Fruit fly (Drosophila melanogaster) whole organism, adult: ENCODE measurements around the gene Nf1.

Experiments
- CG12768 ChIP-seq: fragments of 200-800 bp; sonication (Bioruptor generic); optimal IDR thresholded peaks from 2 replicates; lab custom pipeline; 2017; ENCODE audit warnings: missing biosample characterization, missing genetic modification characterization, mild to moderate bottlenecking, moderate library complexity, missing genetic modification reagents
- CG14711 ChIP-seq: fragments of 200-800 bp; sonication (Bioruptor generic); optimal IDR thresholded peaks from 2 replicates; lab custom pipeline; 2018; ENCODE audit warnings: missing biosample characterization, mild to moderate bottlenecking, missing genetic modification characterization, moderate library complexity
- CG1620 ChIP-seq: fragments of 200-800 bp; sonication (Bioruptor generic); optimal IDR thresholded peaks from 2 replicates; lab custom pipeline; 2016; ENCODE audit warnings: missing biosample characterization, missing genetic modification characterization
- CG5204 ChIP-seq: fragments of 200-800 bp; sonication (Bioruptor generic); optimal IDR thresholded peaks from 2 replicates; lab custom pipeline; 2016; ENCODE audit warnings: missing biosample characterization, missing genetic modification characterization
- CG7101 ChIP-seq: fragments of 200-800 bp; sonication (Bioruptor generic); optimal IDR thresholded peaks from 2 replicates; lab custom pipeline; 2018; ENCODE audit warnings: missing biosample characterization, mild to moderate bottlenecking, missing genetic modification characterization, moderate library complexity
- Clk ChIP-seq: fragments of 200-800 bp; sonication (Bioruptor generic); optimal IDR thresholded peaks from 2 replicates; lab custom pipeline; 2017; ENCODE audit warnings: missing biosample characterization, missing genetic modification characterization
- bab1 ChIP-seq: fragments of 200-800 bp; sonication (Bioruptor generic); optimal IDR thresholded peaks from 3 replicates; lab custom pipeline; 2019; ENCODE audit warnings: missing biosample characterization, mild to moderate bottlenecking, missing genetic modification characterization, moderate library complexity
- kay ChIP-seq: fragments of 200-800 bp; sonication (Bioruptor generic); peaks from one replicate; lab custom pipeline; 2016; ENCODE audit warnings: missing biosample characterization, missing genetic modification characterization, borderline replicate concordance
- ovo ChIP-seq: fragments of 200-800 bp; sonication (Bioruptor generic); optimal IDR thresholded peaks from 2 replicates; lab custom pipeline; 2016; ENCODE audit warnings: missing biosample characterization, missing genetic modification characterization
- tj ChIP-seq: fragments of 200-800 bp; sonication (Bioruptor generic); optimal IDR thresholded peaks from 3 replicates; lab custom pipeline; 2017; ENCODE audit warnings: missing biosample characterization, mild to moderate bottlenecking, missing genetic modification characterization, moderate library complexity

DNA sequence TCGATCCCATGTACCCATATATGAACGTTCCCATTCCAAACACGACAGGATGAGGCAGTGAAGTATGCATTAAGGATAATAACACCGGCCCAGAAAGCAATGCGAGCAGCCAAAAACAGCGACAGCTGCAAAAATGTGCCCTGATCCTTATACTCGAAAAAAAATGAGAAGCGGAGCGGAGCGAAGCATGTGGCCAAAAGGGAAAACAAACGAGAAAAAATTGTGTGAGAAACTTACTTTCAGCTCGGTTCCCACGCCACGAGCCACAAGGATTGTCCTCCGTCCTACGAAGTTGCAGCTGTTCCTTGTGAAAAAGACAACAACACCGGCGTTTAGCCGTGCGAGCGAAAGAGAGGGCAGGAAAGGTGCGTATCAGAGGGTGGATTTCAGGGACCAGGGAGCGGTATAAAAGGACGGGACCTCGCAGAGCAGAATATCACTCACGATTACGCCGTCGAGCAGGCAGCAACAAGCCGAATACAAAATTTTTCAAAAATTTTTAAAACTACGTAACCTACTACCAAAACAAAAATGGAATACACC, 57.1 kb downstream of the Nf1 start:
- no peak for TF ChIP-seq Clk (GFP tag; lab: Kevin White, UChicago)
- TF ChIP-seq kay (GFP tag; lab: Kevin White, UChicago), result no peak
- no peak for TF ChIP-seq ovo (GFP tag; lab: Kevin White, UChicago)
- no peak for TF ChIP-seq CG5204 (GFP tag; lab: Kevin White, UChicago)
- no peak for TF ChIP-seq CG12768 (GFP tag; lab: Kevin White, UChicago)
- TF ChIP-seq tj (GFP tag; lab: Kevin White, UChicago), result no peak
- TF ChIP-seq CG7101, result no peak
- TF ChIP-seq CG14711 (tag; lab: Kevin White, UChicago), result no peak
- no peak for TF ChIP-seq bab1
- TF ChIP-seq CG1620 (GFP tag; lab: Kevin White, UChicago), result no peak
